Worm (Caenorhabditis elegans): ENCODE results near the gene nhr-40.

DNA sequence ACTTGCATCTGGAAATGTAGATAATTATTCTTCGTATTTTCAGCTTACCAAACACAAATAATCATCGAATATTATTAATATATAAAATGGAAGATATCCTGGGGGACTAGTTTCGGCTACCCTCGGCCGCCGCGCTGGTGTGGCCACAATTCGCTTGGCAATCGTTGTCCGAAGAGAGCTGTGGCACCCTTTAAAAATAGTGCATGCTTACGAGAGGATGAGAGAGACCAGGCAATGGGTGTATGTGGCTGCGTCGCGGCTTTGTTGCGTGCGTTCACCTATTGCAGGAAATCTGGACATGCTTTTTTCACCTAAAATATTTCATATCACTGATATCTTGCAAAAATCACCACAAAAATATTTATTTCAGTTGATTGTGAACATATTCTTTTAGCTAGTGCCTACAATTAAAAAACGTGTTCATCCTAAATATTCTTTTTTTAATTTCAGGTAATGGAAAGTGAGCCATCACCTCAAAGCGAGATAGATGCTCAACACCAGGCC is 21.1 kb upstream of the nhr-40 start, which contains the start of the genes ccd-5 and F52H2.1:
- TF ChIP-seq aly-2 (tag; optimal IDR thresholded peaks at IDR 0.05) (no peak), nhr-76 (tag; optimal IDR thresholded peaks at IDR 0.05) (no peak)
